Fruit fly (Drosophila melanogaster): ENCODE measurements around the gene nonA-l.

- TF ChIP-seq CG8478 (optimal IDR thresholded peaks at IDR 0.05) (no peak), CTCF (optimal IDR thresholded peaks at IDR 0.05) (no peak)
Measured at dm6 chr3R:16605929-16606328, 34.1 kb upstream of the nonA-l start.

Measured in S2 (cell line).